Comparison of ENCODE assay signal across 5 worm cellular contexts in genomic region chrIII:9752852-9753251, ce11.
TF ChIP-seq lines count a peak whose summit lies in the region.

Gene ech-6, minus strand, starts transcription at chrIII:9752883.

TF ChIP-seq in whole organism, L1 larva, 84 proteins besides CTCF, POLR2A, EP300 and RAD21 (continues in another document):
- TF ChIP-seq C16A3.4 (tag; optimal IDR thresholded peaks at IDR 0.05; lab: Kevin White, UChicago) (no peak), ces-1 (GFP tag; optimal IDR thresholded peaks at IDR 0.05; lab: Kevin White, UChicago) (no peak), jun-1 (tag; optimal IDR thresholded peaks at IDR 0.05; lab: Kevin White, UChicago) (no peak), unc-30 (tag; optimal IDR thresholded peaks at IDR 0.05; lab: Kevin White, UChicago) (no peak), isw-1 (GFP tag; IDR thresholded peaks at IDR 0.05; lab: Robert Waterston, UW) (no peak), skn-1 (tag; optimal IDR thresholded peaks at IDR 0.05; lab: Kevin White, UChicago) (no peak), mdl-1 (tag; optimal IDR thresholded peaks at IDR 0.05; lab: Kevin White, UChicago) (no peak), tbx-2 (tag; optimal IDR thresholded peaks at IDR 0.05; lab: Kevin White, UChicago) (no peak), fkh-8 (tag; optimal IDR thresholded peaks at IDR 0.05; lab: Kevin White, UChicago) (no peak), tlp-1 (tag; optimal IDR thresholded peaks at IDR 0.05; lab: Kevin White, UChicago) (no peak), ceh-82 (tag; optimal IDR thresholded peaks at IDR 0.05; lab: Kevin White, UChicago) (no peak), efl-1 (optimal IDR thresholded peaks at IDR 0.05; lab: Kevin White, UChicago) (peak; percentile 31), efl-1 (GFP tag; optimal IDR thresholded peaks at IDR 0.05 in 1 of 2; lab: Kevin White, UChicago) (no peak), zip-4 (GFP tag; optimal IDR thresholded peaks at IDR 0.05; lab: Kevin White, UChicago) (no peak), elt-3 (tag; optimal IDR thresholded peaks at IDR 0.05; lab: Kevin White, UChicago) (no peak), lin-35 (GFP tag; optimal IDR thresholded peaks at IDR 0.05; lab: Kevin White, UChicago) (peak in 1 of 2 experiments; percentile 35), unc-86 (tag; optimal IDR thresholded peaks at IDR 0.05; lab: Kevin White, UChicago) (no peak), hpl-2 (GFP tag; optimal IDR thresholded peaks at IDR 0.05; lab: Kevin White, UChicago) (no peak), mep-1 (tag; optimal IDR thresholded peaks at IDR 0.05; lab: Kevin White, UChicago) (no peak), C34B4.2 (tag; optimal IDR thresholded peaks at IDR 0.05; lab: Kevin White, UChicago) (no peak)

TF ChIP-seq in whole organism, L2 larva, 48 proteins besides CTCF, POLR2A, EP300 and RAD21:
- TF ChIP-seq sma-9 (GFP tag; optimal IDR thresholded peaks at IDR 0.05; lab: Kevin White, UChicago): peak; percentile 84
- TF ChIP-seq sma-9 (tag; optimal IDR thresholded peaks at IDR 0.05; lab: Kevin White, UChicago): no peak
- peak; percentile 45 for TF ChIP-seq nhr-129 (tag; optimal IDR thresholded peaks at IDR 0.05; lab: Kevin White, UChicago)
- TF ChIP-seq lsy-2 (tag; optimal IDR thresholded peaks at IDR 0.05; lab: Kevin White, UChicago): peak in 1 of 2 experiments; percentile 60
- peak; percentile 10 for TF ChIP-seq unc-55 (GFP tag; optimal IDR thresholded peaks at IDR 0.05; lab: Kevin White, UChicago)
- TF ChIP-seq ama-1 (optimal IDR thresholded peaks at IDR 0.05; lab: Kevin White, UChicago): peak; percentile 18
- no peak for TF ChIP-seq lin-11 (tag; optimal IDR thresholded peaks at IDR 0.05; lab: Kevin White, UChicago)
- peak; percentile 44 for TF ChIP-seq sma-3 (GFP tag; optimal IDR thresholded peaks at IDR 0.05; lab: Kevin White, UChicago)
- TF ChIP-seq C34F6.9 (tag; optimal IDR thresholded peaks at IDR 0.05; lab: Kevin White, UChicago): peak; percentile 52
- no peak for TF ChIP-seq alr-1 (tag; optimal IDR thresholded peaks at IDR 0.05; lab: Kevin White, UChicago)
- TF ChIP-seq crh-2 (tag; optimal IDR thresholded peaks at IDR 0.05; lab: Kevin White, UChicago): peak; percentile 73
TF ChIP-seq in whole organism, L2 larva: peak in this region for 8.

TF ChIP-seq in whole organism, L3 larva, 47 proteins besides CTCF, POLR2A, EP300 and RAD21 (continues in another document):
- no peak for TF ChIP-seq jun-1 (tag; optimal IDR thresholded peaks at IDR 0.05; lab: Kevin White, UChicago)
- no peak for TF ChIP-seq mdl-1 (tag; optimal IDR thresholded peaks at IDR 0.05; lab: Kevin White, UChicago)
- TF ChIP-seq aly-2 (tag; optimal IDR thresholded peaks at IDR 0.05; lab: Kevin White, UChicago): no peak
- no peak for TF ChIP-seq ZK546.5 (tag; optimal IDR thresholded peaks at IDR 0.05; lab: Kevin White, UChicago)
- TF ChIP-seq hmg-11 (tag; optimal IDR thresholded peaks at IDR 0.05; lab: Kevin White, UChicago): no peak
- no peak for TF ChIP-seq unc-62 (GFP tag; optimal IDR thresholded peaks at IDR 0.05; lab: Kevin White, UChicago)
- TF ChIP-seq ceh-9 (tag; optimal IDR thresholded peaks at IDR 0.05; lab: Kevin White, UChicago): no peak
- no peak for TF ChIP-seq zag-1 (tag; optimal IDR thresholded peaks at IDR 0.05; lab: Kevin White, UChicago)
- TF ChIP-seq egl-27 (tag; optimal IDR thresholded peaks at IDR 0.05; lab: Kevin White, UChicago): no peak
- TF ChIP-seq nhr-25 (tag; optimal IDR thresholded peaks at IDR 0.05; lab: Kevin White, UChicago): no peak
- no peak for TF ChIP-seq skn-1 (tag; optimal IDR thresholded peaks at IDR 0.05; lab: Kevin White, UChicago)
- no peak for TF ChIP-seq nhr-77 (tag; optimal IDR thresholded peaks at IDR 0.05; lab: Kevin White, UChicago)
- no peak for TF ChIP-seq nhr-23 (tag; optimal IDR thresholded peaks at IDR 0.05; lab: Kevin White, UChicago)
- TF ChIP-seq elt-2 (tag; optimal IDR thresholded peaks at IDR 0.05; lab: Kevin White, UChicago): peak; percentile 40
- no peak for TF ChIP-seq fkh-10 (GFP tag; optimal IDR thresholded peaks at IDR 0.05; lab: Kevin White, UChicago)
- TF ChIP-seq eor-1 (tag; optimal IDR thresholded peaks at IDR 0.05; lab: Kevin White, UChicago): no peak
- TF ChIP-seq ztf-11 (tag; optimal IDR thresholded peaks at IDR 0.05; lab: Kevin White, UChicago): no peak
- no peak for TF ChIP-seq nhr-12 (tag; optimal IDR thresholded peaks at IDR 0.05; lab: Kevin White, UChicago)
- no peak for TF ChIP-seq nhr-11 (tag; optimal IDR thresholded peaks at IDR 0.05; lab: Kevin White, UChicago)
- peak; percentile 20 for TF ChIP-seq nfya-1 (tag; optimal IDR thresholded peaks at IDR 0.05; lab: Kevin White, UChicago; ENCODE audit: insufficient read depth)
- no peak for TF ChIP-seq fkh-2 (tag; optimal IDR thresholded peaks at IDR 0.05; lab: Kevin White, UChicago)
- no peak for TF ChIP-seq egl-5 (tag; optimal IDR thresholded peaks at IDR 0.05; lab: Kevin White, UChicago)
- no peak for TF ChIP-seq tbx-2 (tag; optimal IDR thresholded peaks at IDR 0.05; lab: Kevin White, UChicago)

TF ChIP-seq in whole organism, L4 larva, 104 proteins besides CTCF, POLR2A, EP300 and RAD21 (continues in another document):
- TF ChIP-seq nhr-76 (tag; optimal IDR thresholded peaks at IDR 0.05; lab: Kevin White, UChicago) (no peak), hlh-30 (tag; optimal IDR thresholded peaks at IDR 0.05; lab: Kevin White, UChicago; ENCODE audit: insufficient read depth) (peak; percentile 5), nhr-10 (tag; optimal IDR thresholded peaks at IDR 0.05; lab: Kevin White, UChicago) (no peak), dmd-6 (GFP tag; IDR thresholded peaks at IDR 0.05; lab: Robert Waterston, UW) (peak; percentile 72), dpl-1 (GFP tag; optimal IDR thresholded peaks at IDR 0.05; lab: Kevin White, UChicago) (peak; percentile 32), T20F7.1 (GFP tag; optimal IDR thresholded peaks at IDR 0.05; lab: Kevin White, UChicago) (no peak), nhr-102 (tag; optimal IDR thresholded peaks at IDR 0.05; lab: Kevin White, UChicago) (peak; percentile 45), lsy-2 (tag; optimal IDR thresholded peaks at IDR 0.05; lab: Kevin White, UChicago) (peak in 1 of 2 experiments; percentile 71), dve-1 (tag; optimal IDR thresholded peaks at IDR 0.05; lab: Kevin White, UChicago; ENCODE audit: insufficient read depth) (peak; percentile 83), php-3 (GFP tag; IDR thresholded peaks at IDR 0.05; lab: Robert Waterston, UW) (peak; percentile 21; the same call in 1 of the 2 replicates), mes-2 (tag; optimal IDR thresholded peaks at IDR 0.05; lab: Kevin White, UChicago; ENCODE audit: poor library complexity, severe bottlenecking) (peak; percentile 1), daf-16 (GFP tag; optimal IDR thresholded peaks at IDR 0.05; lab: Kevin White, UChicago) (no peak), daf-16 (tag; optimal IDR thresholded peaks at IDR 0.05; lab: Kevin White, UChicago) (peak; percentile 96), lin-38 (GFP tag; IDR thresholded peaks at IDR 0.05; lab: Robert Waterston, UW) (peak; percentile 51), tra-1 (GFP tag; IDR thresholded peaks at IDR 0.05; lab: Robert Waterston, UW) (no peak), pqm-1 (tag; optimal IDR thresholded peaks at IDR 0.05; lab: Kevin White, UChicago) (peak; percentile 11), dmd-9 (GFP tag; IDR thresholded peaks at IDR 0.05; lab: Robert Waterston, UW) (no peak), hmg-1.1 (GFP tag; IDR thresholded peaks at IDR 0.05; lab: Robert Waterston, UW) (peak; percentile 11; the same call in 1 of the 2 replicates), hlh-11 (tag; optimal IDR thresholded peaks at IDR 0.05; lab: Kevin White, UChicago) (peak; percentile 58), mep-1 (tag; optimal IDR thresholded peaks at IDR 0.05; lab: Kevin White, UChicago) (peak; percentile 8), lin-1 (GFP tag; IDR thresholded peaks at IDR 0.05; lab: Robert Waterston, UW) (0 out of 2 replicates have a peak, but pooled peaks have one; percentile 29), nhr-48 (tag; optimal IDR thresholded peaks at IDR 0.05; lab: Kevin White, UChicago) (peak; percentile 11)

TF ChIP-seq in whole organism, young adult, 124 proteins besides CTCF, POLR2A, EP300 and RAD21 (continues in another document):
- TF ChIP-seq hrde-1 (tag; optimal IDR thresholded peaks at IDR 0.05; lab: Kevin White, UChicago; ENCODE audit: borderline replicate concordance): no peak
- no peak for TF ChIP-seq somi-1 (GFP tag; optimal IDR thresholded peaks at IDR 0.05; lab: Kevin White, UChicago)
- no peak for TF ChIP-seq ztf-6 (GFP tag; IDR thresholded peaks at IDR 0.05; lab: Robert Waterston, UW)
- no peak for TF ChIP-seq ztf-18 (tag; optimal IDR thresholded peaks at IDR 0.05; lab: Kevin White, UChicago)
- TF ChIP-seq Y79H2A.3 (GFP tag; conservative IDR thresholded peaks at IDR 0.05; lab: Robert Waterston, UW): no peak
- no peak for TF ChIP-seq nfya-2 (GFP tag; IDR thresholded peaks at IDR 0.05; lab: Robert Waterston, UW)
- no peak for TF ChIP-seq sptf-2 (GFP tag; optimal IDR thresholded peaks at IDR 0.05; lab: Kevin White, UChicago)
- no peak for TF ChIP-seq attf-5 (GFP tag; optimal IDR thresholded peaks at IDR 0.05; lab: Kevin White, UChicago)
- no peak for TF ChIP-seq lin-54 (GFP tag; optimal IDR thresholded peaks at IDR 0.05; lab: Kevin White, UChicago)
- peak; percentile 33 for TF ChIP-seq ama-1 (optimal IDR thresholded peaks at IDR 0.05; lab: Kevin White, UChicago)
- no peak for TF ChIP-seq ama-1 (GFP tag; optimal IDR thresholded peaks at IDR 0.05; lab: Kevin White, UChicago)
- TF ChIP-seq snpc-4 (GFP tag; optimal IDR thresholded peaks at IDR 0.05; lab: Kevin White, UChicago): no peak
- TF ChIP-seq snpc-4 (tag; optimal IDR thresholded peaks at IDR 0.05; lab: Kevin White, UChicago): peak in 1 of 4 experiments; percentile 28
- no peak for TF ChIP-seq lir-1 (GFP tag; conservative IDR thresholded peaks at IDR 0.05; lab: Robert Waterston, UW)
- no peak for TF ChIP-seq ceh-40 (GFP tag; IDR thresholded peaks at IDR 0.05; lab: Robert Waterston, UW)
- TF ChIP-seq dpl-1 (GFP tag; optimal IDR thresholded peaks at IDR 0.05; lab: Kevin White, UChicago): no peak
- TF ChIP-seq cebp-2 (GFP tag; IDR thresholded peaks at IDR 0.05; lab: Robert Waterston, UW): no peak
- no peak for TF ChIP-seq F52B5.7 (tag; optimal IDR thresholded peaks at IDR 0.05; lab: Kevin White, UChicago)
- TF ChIP-seq ztf-28 (GFP tag; IDR thresholded peaks at IDR 0.05; lab: Robert Waterston, UW): no peak
- no peak for TF ChIP-seq cebp-1 (GFP tag; IDR thresholded peaks at IDR 0.05; lab: Robert Waterston, UW)
- no peak for TF ChIP-seq cebp-1 (tag; optimal IDR thresholded peaks at IDR 0.05; lab: Kevin White, UChicago)
- no peak for TF ChIP-seq B0261.1 (tag; optimal IDR thresholded peaks at IDR 0.05; lab: Kevin White, UChicago)
- TF ChIP-seq T07F8.4 (tag; optimal IDR thresholded peaks at IDR 0.05; lab: Kevin White, UChicago): no peak
- no peak for TF ChIP-seq lin-35 (GFP tag; optimal IDR thresholded peaks at IDR 0.05; lab: Kevin White, UChicago)
- peak; percentile 37 for TF ChIP-seq lin-40 (tag; optimal IDR thresholded peaks at IDR 0.05; lab: Kevin White, UChicago)
- no peak for TF ChIP-seq K11D2.4 (GFP tag; IDR thresholded peaks at IDR 0.05; lab: Robert Waterston, UW)
- no peak for TF ChIP-seq tbp1 (GFP tag; optimal IDR thresholded peaks at IDR 0.05; lab: Kevin White, UChicago)
- TF ChIP-seq F57A8.1 (GFP tag; optimal IDR thresholded peaks at IDR 0.05; lab: Kevin White, UChicago): no peak
- no peak for TF ChIP-seq attf-6 (GFP tag; IDR thresholded peaks at IDR 0.05; lab: Robert Waterston, UW)
